Worm (Caenorhabditis elegans): Measurements from ENCODE around the gene pals-24.

Gene pals-24

DNA sequence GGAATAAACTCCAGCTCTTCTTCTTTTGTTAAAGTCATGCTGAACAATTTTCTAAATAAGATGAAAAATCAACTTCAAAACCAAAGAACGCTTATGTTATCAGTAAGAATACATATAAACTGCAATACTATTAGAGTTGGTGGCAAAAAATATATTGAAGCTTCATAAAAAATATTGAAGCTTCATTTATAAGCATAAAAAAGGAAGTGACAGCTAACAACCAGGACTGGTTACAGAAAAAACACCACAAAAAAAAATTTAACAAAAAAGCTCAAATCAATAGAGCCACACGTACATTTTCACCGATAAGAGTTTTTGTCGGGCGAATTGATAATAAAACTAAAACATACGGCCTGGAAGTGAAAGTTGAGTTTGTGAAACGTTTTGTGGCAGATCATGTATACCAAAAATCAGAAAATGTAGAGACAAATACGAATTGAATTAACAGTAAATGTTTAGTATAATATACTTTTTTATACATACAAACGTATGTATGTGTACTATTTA, 27.4 kb downstream of the pals-24 start, which contains the start of gene sqst-5:
sqst-5 (minus strand) TSS at position 51 of the 507 bp plus-strand sequence.
- TF ChIP-seq aly-1 (tag; optimal IDR thresholded peaks at IDR 0.05), result no peak
- TF ChIP-seq hmbx-1 (tag; optimal IDR thresholded peaks at IDR 0.05), result no peak

ce11 chrIII:149132-149531, 28.9 kb downstream of the pals-24 start:
- TF ChIP-seq ceh-36 (tag; optimal IDR thresholded peaks at IDR 0.05), result no peak
- TF ChIP-seq hmg-4 (GFP tag; optimal IDR thresholded peaks at IDR 0.05), result no peak

DNA sequence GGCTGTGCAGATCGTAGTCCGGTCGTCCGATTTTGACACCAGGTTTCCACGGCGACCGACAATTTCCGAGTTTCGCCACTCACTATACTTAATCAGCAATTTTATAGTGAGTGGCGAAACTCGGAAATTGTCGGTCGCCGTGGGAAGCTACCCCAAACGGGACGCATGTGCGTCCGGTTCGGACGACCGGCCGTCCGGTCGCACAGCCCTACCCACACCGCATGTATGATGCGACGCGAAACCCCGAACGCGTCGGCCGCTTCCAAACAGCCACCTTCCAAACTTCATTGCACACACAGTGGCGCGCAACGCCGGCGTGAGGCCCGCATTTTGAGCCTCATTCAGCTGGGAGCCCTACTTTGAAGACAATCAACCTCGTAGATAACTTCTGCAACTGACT, 30.8 kb downstream of the pals-24 start:
- no peak for TF ChIP-seq ets-7 (tag; optimal IDR thresholded peaks at IDR 0.05)

DNA sequence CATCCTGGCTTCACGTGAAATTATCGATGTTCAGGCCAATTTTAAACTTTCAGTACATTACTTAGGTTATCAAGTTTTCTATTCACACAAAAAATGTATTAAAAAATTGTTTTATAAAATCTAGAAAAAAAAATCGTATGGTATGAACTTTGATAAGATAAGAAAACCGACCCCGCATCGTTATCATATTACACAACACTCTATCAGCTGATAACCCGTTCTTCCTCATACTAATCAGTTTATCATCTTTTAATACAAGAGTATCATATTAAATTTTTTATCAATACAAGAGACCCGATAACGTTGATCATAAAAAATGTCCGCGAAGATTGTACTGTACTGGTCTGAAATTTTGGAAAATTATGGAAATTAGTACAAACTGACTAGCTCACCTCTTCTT, 33.9 kb downstream of the pals-24 start:
- TF ChIP-seq ceh-36 (tag; optimal IDR thresholded peaks at IDR 0.05) (no peak), scrt-1 (GFP tag; IDR thresholded peaks at IDR 0.05) (no peak), sea-1 (GFP tag; conservative IDR thresholded peaks at IDR 0.05) (no peak), hmbx-1 (tag; optimal IDR thresholded peaks at IDR 0.05) (no peak), B0310.2 (tag; optimal IDR thresholded peaks at IDR 0.05) (no peak), pes-1 (GFP tag; IDR thresholded peaks at IDR 0.05) (no peak), tra-4 (tag; optimal IDR thresholded peaks at IDR 0.05) (no peak), tbx-11 (GFP tag; IDR thresholded peaks at IDR 0.05) (no peak), aly-1 (tag; optimal IDR thresholded peaks at IDR 0.05) (no peak), hnd-1 (tag; optimal IDR thresholded peaks at IDR 0.05) (no peak), tbx-37 (GFP tag; conservative IDR thresholded peaks at IDR 0.05) (no peak), flt-1 (GFP tag; IDR thresholded peaks at IDR 0.05) (no peak), ceh-13 (GFP tag; optimal IDR thresholded peaks at IDR 0.05) (no peak), ets-7 (tag; optimal IDR thresholded peaks at IDR 0.05) (no peak), F13C5.2 (tag; optimal IDR thresholded peaks at IDR 0.05) (no peak), hmg-4 (GFP tag; optimal IDR thresholded peaks at IDR 0.05) (no peak)

DNA sequence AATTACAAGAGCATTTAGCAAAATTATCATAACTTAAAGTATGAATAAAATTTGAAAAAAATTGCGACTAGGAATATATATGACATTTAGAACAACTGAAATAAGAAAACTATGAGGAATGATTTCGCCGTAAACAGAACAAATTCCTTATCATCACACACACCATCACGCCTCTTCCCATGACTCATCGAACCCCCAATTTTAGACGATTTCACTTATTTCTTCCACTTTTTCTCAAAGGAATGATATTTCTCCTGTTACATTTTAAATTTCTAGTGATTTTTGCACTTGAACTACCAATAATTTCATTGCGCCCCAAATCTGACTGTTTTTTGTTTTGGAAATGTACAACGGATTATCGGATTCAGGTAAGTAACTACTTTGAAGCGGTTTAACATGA, 36.4 kb downstream of the pals-24 start, which contains the start of the genes zig-13 and ver-1:
zig-13 (minus strand) TSS at position 101 of the 400 bp plus-strand sequence.
ver-1 (plus strand) TSS at position 180 of the 400 bp plus-strand sequence.
- TF ChIP-seq pes-1 (GFP tag; IDR thresholded peaks at IDR 0.05) (no peak), ets-7 (tag; optimal IDR thresholded peaks at IDR 0.05) (no peak), hmbx-1 (tag; optimal IDR thresholded peaks at IDR 0.05) (no peak), tbx-11 (GFP tag; IDR thresholded peaks at IDR 0.05) (no peak), tbx-37 (GFP tag; conservative IDR thresholded peaks at IDR 0.05) (no peak), sea-1 (GFP tag; conservative IDR thresholded peaks at IDR 0.05) (no peak), flt-1 (GFP tag; IDR thresholded peaks at IDR 0.05) (no peak)

ce11 chrIII:157980-158379, 37.7 kb downstream of the pals-24 start:
- no peak for TF ChIP-seq hnd-1 (tag; optimal IDR thresholded peaks at IDR 0.05)
- no peak for TF ChIP-seq aly-1 (tag; optimal IDR thresholded peaks at IDR 0.05)
- TF ChIP-seq hmg-4 (GFP tag; optimal IDR thresholded peaks at IDR 0.05), result no peak
- TF ChIP-seq ceh-13 (GFP tag; optimal IDR thresholded peaks at IDR 0.05), result no peak
- TF ChIP-seq sea-1 (GFP tag; conservative IDR thresholded peaks at IDR 0.05), result no peak
- no peak for TF ChIP-seq flt-1 (GFP tag; IDR thresholded peaks at IDR 0.05)
- no peak for TF ChIP-seq ama-1 (optimal IDR thresholded peaks at IDR 0.05)
- no peak for TF ChIP-seq ceh-36 (tag; optimal IDR thresholded peaks at IDR 0.05)
- no peak for TF ChIP-seq F13C5.2 (tag; optimal IDR thresholded peaks at IDR 0.05)
- TF ChIP-seq tbx-37 (GFP tag; conservative IDR thresholded peaks at IDR 0.05), result no peak

ce11 chrIII:159149-159548, 38.9 kb downstream of the pals-24 start:
- TF ChIP-seq hnd-1 (tag; optimal IDR thresholded peaks at IDR 0.05), result no peak
- no peak for TF ChIP-seq tbx-37 (GFP tag; conservative IDR thresholded peaks at IDR 0.05)
- TF ChIP-seq tra-4 (tag; optimal IDR thresholded peaks at IDR 0.05), result no peak
- TF ChIP-seq ama-1 (optimal IDR thresholded peaks at IDR 0.05), result no peak
- TF ChIP-seq B0310.2 (tag; optimal IDR thresholded peaks at IDR 0.05), result no peak
- TF ChIP-seq tbx-11 (GFP tag; IDR thresholded peaks at IDR 0.05), result no peak
- TF ChIP-seq scrt-1 (GFP tag; IDR thresholded peaks at IDR 0.05), result no peak
- no peak for TF ChIP-seq pes-1 (GFP tag; IDR thresholded peaks at IDR 0.05)
- TF ChIP-seq aly-1 (tag; optimal IDR thresholded peaks at IDR 0.05), result no peak
- TF ChIP-seq hmbx-1 (tag; optimal IDR thresholded peaks at IDR 0.05), result no peak

DNA sequence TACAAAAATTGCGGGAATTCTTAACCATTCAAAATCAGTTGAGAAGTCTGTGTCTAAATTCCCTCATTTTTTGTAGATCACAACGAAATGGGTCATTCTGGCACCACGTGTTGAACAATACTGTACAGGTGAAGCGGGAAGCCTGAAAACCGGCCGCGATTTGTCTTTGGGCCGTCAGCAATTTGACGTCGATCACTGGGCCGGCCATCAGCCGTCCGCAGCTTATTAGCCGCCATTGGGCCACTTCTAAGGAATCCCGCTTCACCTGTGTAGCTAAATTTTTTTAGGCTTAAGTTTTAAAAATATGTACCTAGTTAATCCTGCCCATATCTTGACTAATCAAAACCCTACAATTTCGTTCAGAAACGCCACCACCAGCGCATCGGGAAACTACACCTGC, 39.4 kb downstream of the pals-24 start:
- TF ChIP-seq F13C5.2 (tag; optimal IDR thresholded peaks at IDR 0.05) (no peak), ets-7 (tag; optimal IDR thresholded peaks at IDR 0.05) (no peak), tra-4 (tag; optimal IDR thresholded peaks at IDR 0.05) (no peak), hmg-4 (GFP tag; optimal IDR thresholded peaks at IDR 0.05) (no peak), sea-1 (GFP tag; conservative IDR thresholded peaks at IDR 0.05) (no peak), ceh-13 (GFP tag; optimal IDR thresholded peaks at IDR 0.05) (no peak), hnd-1 (tag; optimal IDR thresholded peaks at IDR 0.05) (no peak), B0310.2 (tag; optimal IDR thresholded peaks at IDR 0.05) (no peak), hmbx-1 (tag; optimal IDR thresholded peaks at IDR 0.05) (no peak), ama-1 (optimal IDR thresholded peaks at IDR 0.05) (no peak), flt-1 (GFP tag; IDR thresholded peaks at IDR 0.05) (no peak), ceh-36 (tag; optimal IDR thresholded peaks at IDR 0.05) (no peak), aly-1 (tag; optimal IDR thresholded peaks at IDR 0.05) (no peak), tbx-11 (GFP tag; IDR thresholded peaks at IDR 0.05) (no peak), pes-1 (GFP tag; IDR thresholded peaks at IDR 0.05) (no peak), scrt-1 (GFP tag; IDR thresholded peaks at IDR 0.05) (no peak), tbx-37 (GFP tag; conservative IDR thresholded peaks at IDR 0.05) (no peak)

- TF ChIP-seq ceh-13 (GFP tag; optimal IDR thresholded peaks at IDR 0.05), result no peak
- no peak for TF ChIP-seq ceh-36 (tag; optimal IDR thresholded peaks at IDR 0.05)
- no peak for TF ChIP-seq ama-1 (optimal IDR thresholded peaks at IDR 0.05)
- no peak for TF ChIP-seq sea-1 (GFP tag; conservative IDR thresholded peaks at IDR 0.05)
- no peak for TF ChIP-seq B0310.2 (tag; optimal IDR thresholded peaks at IDR 0.05)
- TF ChIP-seq scrt-1 (GFP tag; IDR thresholded peaks at IDR 0.05), result no peak
- no peak for TF ChIP-seq tra-4 (tag; optimal IDR thresholded peaks at IDR 0.05)
- no peak for TF ChIP-seq hmg-4 (GFP tag; optimal IDR thresholded peaks at IDR 0.05)
- TF ChIP-seq pes-1 (GFP tag; IDR thresholded peaks at IDR 0.05), result no peak
- TF ChIP-seq aly-1 (tag; optimal IDR thresholded peaks at IDR 0.05), result no peak
- no peak for TF ChIP-seq tbx-11 (GFP tag; IDR thresholded peaks at IDR 0.05)
- no peak for TF ChIP-seq F13C5.2 (tag; optimal IDR thresholded peaks at IDR 0.05)
- TF ChIP-seq hnd-1 (tag; optimal IDR thresholded peaks at IDR 0.05), result no peak
- no peak for TF ChIP-seq tbx-37 (GFP tag; conservative IDR thresholded peaks at IDR 0.05)
- no peak for TF ChIP-seq flt-1 (GFP tag; IDR thresholded peaks at IDR 0.05)
- no peak for TF ChIP-seq ets-7 (tag; optimal IDR thresholded peaks at IDR 0.05)
- no peak for TF ChIP-seq hmbx-1 (tag; optimal IDR thresholded peaks at IDR 0.05)
These were observed 44.5 kb downstream of the pals-24 start, which contains the start of gene F40G9.8 for ce11 chrIII:164775-165174. TSS of gene F40G9.8 (minus strand) at chrIII:164875.
